Worm (Caenorhabditis elegans) whole organism, L4/young adult: Measurements from ENCODE around the gene F22F4.9.

ENCODE experiments used
- W03F9.2 ChIP-seq: fragments of 150-350 bp; optimal IDR thresholded peaks from 2 replicates; lab custom pipeline; 2014; ENCODE audit warnings: missing biosample characterization, missing genetic modification characterization
- dao-5 ChIP-seq: sonication (generic microtip); optimal IDR thresholded peaks from 2 replicates; lab custom pipeline; 2016; ENCODE audit warnings: missing genotype, missing genetic modification characterization, moderate library complexity, missing compliant biosample characterization
- him-1 ChIP-seq: sonication (generic microtip); optimal IDR thresholded peaks from 2 replicates; lab custom pipeline; 2016; ENCODE audit warnings: missing genotype, missing genetic modification reagents, missing genetic modification characterization, missing compliant biosample characterization

Gene F22F4.9

DNA sequence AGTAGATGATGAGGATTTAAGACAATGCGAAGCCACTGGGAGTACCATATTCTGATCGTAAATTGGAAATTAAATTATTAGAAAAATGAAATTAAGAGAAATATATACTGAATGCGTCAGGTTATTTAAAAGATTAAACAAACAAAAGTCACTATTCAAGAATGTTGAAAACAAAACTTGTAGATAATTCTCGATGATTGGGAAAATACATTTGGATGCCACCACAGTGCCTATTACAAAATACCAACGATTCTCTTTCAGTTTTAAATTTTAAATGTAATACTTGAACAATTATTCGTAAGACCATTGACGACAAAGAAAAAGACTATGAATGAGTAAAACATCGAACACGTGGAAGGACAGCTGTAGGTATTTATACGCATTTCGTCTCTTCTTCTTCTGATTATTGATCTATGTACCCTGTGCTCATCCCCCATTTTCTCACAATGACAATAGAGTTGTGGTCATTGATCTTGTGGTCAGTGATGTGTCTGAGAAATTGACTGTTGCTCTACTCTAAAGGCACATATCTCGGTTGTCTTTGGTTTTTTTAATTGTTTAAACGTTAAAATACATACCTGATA is 20.7 kb upstream of the F22F4.9 start, which contains the start of gene C09B8.4:
Gene C09B8.4 (minus strand): TSS at position 51 of the 584 bp plus-strand sequence.
- TF ChIP-seq him-1 (tag; lab: Kevin White, UChicago) (no peak), dao-5 (tag; lab: Kevin White, UChicago) (no peak), W03F9.2 (tag; lab: Kevin White, UChicago) (no peak)

DNA sequence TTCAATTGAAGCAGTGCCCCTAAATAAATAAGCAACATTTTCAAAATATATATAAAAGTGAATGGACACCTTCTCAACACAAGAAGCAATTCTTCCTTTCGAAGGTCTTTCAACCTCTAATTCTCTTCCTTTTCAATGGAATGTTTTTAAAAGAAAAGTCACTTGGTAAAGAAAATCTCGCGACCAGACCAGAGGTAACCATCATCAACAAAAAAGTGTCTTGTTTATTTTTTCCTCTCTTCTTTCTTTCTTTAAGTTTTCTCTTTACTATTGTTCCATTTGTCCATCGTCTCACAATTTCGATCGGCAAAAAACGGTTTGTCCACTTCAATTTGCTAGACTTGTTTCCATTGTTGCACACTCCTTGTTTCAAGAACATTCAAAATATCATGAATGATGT is 15.8 kb upstream of the F22F4.9 start, which contains the start of gene C09B8.8:
Gene C09B8.8 (plus strand): TSS at position 397 of the 400 bp plus-strand sequence.
- no peak for TF ChIP-seq him-1 (tag; lab: Kevin White, UChicago)
- TF ChIP-seq W03F9.2 (tag; lab: Kevin White, UChicago), result no peak
- no peak for TF ChIP-seq dao-5 (tag; lab: Kevin White, UChicago)

DNA sequence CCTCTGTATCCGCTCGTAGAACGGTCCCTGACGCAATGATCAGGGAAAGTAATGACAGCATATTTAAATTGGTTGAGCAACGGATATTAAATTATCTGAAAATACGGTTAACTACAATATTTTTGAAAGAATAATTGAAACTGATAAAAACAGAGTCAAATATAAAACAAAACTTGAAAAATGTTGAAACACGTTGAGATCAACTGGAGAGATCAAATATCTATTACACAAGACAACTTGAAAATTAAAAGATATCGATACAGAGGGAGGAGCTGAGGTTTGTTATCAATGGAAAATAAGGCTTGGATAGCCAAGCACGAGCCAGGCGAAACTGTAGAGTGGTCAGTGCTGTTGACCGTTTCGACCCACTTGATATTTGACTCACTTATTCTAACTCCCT is 11.3 kb upstream of the F22F4.9 start, which contains the start of gene C09B8.3:
Gene C09B8.3 (minus strand): TSS at position 101 of the 400 bp plus-strand sequence.
- TF ChIP-seq W03F9.2 (tag; lab: Kevin White, UChicago) (no peak), dao-5 (tag; lab: Kevin White, UChicago) (no peak)

DNA sequence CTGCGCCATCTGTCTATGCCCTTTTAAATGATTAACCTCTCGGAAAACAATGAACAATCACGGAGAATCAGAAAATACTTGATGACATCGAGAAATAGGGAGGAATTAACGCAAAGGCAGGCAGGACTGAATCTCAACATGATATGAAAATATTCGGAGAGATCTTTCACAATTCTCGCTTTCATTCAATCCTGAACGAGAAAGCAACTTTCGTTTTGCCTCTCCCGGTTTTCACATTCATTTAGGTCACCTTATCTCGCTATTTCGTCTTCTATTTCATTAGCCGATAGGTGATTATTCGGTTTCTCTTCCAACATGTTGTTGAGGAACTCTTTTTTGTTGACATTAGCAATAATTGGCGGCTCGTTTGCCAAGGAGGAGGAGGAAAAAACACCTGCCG is 5.0 kb upstream of the F22F4.9 start:
- TF ChIP-seq W03F9.2 (tag; lab: Kevin White, UChicago) (no peak), him-1 (tag; lab: Kevin White, UChicago) (no peak), dao-5 (tag; lab: Kevin White, UChicago) (no peak)

DNA sequence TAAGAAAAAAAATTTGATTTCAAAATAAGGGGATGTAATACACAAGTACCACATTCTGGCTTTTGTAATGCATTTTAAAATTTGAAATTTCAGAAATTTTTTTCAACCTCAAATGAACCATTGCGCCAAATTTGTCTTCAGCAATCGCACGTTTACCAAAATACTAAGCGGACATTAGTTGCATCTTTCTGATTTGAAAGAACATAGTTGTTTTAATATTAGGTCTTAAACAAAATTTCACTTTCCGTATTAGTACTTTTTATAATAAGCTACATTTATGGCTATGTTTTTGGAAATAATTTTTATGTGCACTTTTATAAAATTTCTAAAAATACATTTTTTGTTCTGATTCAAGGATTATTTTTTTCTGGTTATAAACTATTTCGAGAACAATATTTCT is 4.5 kb upstream of the F22F4.9 start, which contains the start of gene sups-1:
Gene sups-1 (plus strand): TSS at position 301 of the 400 bp plus-strand sequence.
- no peak for TF ChIP-seq him-1 (tag; lab: Kevin White, UChicago)
- no peak for TF ChIP-seq dao-5 (tag; lab: Kevin White, UChicago)
- TF ChIP-seq W03F9.2 (tag; lab: Kevin White, UChicago), result no peak

DNA sequence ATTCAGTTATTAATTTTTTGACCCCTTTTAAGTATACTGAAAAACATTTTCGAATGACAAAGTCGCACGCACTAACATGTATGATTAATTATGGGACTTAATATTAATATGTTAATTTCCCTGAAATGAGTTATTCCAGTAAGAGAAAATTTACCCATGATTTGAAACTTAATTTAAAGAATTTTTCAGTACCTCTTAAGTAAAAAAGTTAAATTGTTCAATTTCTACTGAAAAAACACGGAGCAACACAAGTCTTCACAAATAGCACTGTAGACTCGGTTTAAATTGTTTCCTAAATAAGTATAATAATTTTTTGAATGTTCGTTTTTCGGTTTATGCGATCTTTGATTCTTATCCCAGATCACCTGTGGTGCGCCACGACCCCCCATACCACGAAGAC is 3.2 kb upstream of the F22F4.9 start:
- no peak for TF ChIP-seq dao-5 (tag; lab: Kevin White, UChicago)
- TF ChIP-seq W03F9.2 (tag; lab: Kevin White, UChicago), result no peak
- no peak for TF ChIP-seq him-1 (tag; lab: Kevin White, UChicago)

DNA sequence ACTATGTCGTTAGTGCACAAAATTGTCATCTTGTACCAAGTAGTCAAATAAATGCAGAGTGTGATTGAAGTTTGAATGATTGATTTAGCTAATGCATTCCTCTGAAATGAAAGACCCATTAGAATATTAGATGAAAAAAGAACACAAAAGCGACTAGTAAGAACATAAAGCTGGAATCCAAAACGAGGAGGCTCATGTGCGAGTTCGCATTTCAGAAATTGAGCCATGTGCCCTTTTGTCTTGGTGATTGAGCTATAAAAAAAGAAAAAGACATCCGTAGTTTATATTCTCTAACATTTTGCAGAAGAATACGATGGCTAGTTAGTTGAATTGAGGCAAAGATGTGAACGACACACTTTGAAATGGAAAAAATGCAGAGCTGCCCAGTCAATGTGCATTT is 2.1 kb upstream of the F22F4.9 start, which contains the start of gene F22F4.4:
Gene F22F4.4 (minus strand): TSS at position 101 of the 400 bp plus-strand sequence.
- TF ChIP-seq W03F9.2 (tag; lab: Kevin White, UChicago) (no peak), dao-5 (tag; lab: Kevin White, UChicago) (no peak), him-1 (tag; lab: Kevin White, UChicago) (no peak)

DNA sequence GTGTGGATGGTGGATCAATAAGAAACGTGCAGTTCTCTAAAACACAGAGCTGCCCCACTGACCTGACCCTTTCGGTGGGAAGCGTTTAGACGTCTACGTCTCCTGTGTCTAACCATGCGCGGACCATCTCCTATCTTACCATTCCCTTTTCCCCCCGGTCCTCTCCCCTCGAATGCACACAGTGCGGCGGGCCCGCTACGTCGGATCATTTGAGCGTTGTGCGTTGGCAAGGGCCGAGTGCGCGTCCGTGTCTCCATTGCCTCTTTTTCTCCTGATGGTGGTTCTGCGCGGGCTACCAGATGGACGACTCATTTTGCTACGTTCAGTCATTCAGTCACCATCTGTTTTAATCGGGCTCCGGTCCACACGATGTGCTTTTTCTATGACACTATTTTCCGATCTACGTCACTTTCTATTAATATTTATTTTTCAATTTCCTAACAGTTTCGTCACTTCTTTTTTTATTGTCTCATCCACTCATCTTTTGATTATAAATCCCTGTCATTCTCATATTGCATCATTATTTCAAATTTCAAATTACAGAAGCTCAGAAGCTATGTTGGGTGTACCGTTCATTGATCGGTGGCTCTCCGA is 3.6 kb downstream of the F22F4.9 start, which contains the start of gene inx-3:
Gene inx-3 (plus strand): TSS at position 544 of the 594 bp plus-strand sequence.
- TF ChIP-seq him-1 (tag; lab: Kevin White, UChicago) (no peak), W03F9.2 (tag; lab: Kevin White, UChicago) (no peak), dao-5 (tag; lab: Kevin White, UChicago) (no peak)

DNA sequence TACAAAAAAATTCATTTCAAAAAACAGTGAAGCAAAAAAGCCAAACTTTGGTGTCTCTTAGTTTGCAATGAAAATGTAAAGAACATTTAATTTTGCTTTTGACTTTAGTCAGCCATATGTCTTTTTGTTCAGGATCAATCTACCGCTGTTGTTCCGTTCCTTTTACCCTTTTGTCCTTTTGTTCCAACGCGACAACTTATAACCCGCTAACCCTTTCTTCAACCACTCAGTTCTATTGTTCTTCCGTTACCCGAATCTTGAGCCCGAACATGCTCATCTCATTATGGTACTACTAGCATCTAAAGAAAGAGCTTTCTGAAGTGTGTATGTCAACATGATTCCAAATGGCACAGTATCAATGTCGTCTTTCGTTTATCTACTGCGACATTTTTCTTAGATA is 5.3 kb downstream of the F22F4.9 start:
- TF ChIP-seq dao-5 (tag; lab: Kevin White, UChicago) (no peak), him-1 (tag; lab: Kevin White, UChicago) (no peak), W03F9.2 (tag; lab: Kevin White, UChicago) (no peak)

DNA sequence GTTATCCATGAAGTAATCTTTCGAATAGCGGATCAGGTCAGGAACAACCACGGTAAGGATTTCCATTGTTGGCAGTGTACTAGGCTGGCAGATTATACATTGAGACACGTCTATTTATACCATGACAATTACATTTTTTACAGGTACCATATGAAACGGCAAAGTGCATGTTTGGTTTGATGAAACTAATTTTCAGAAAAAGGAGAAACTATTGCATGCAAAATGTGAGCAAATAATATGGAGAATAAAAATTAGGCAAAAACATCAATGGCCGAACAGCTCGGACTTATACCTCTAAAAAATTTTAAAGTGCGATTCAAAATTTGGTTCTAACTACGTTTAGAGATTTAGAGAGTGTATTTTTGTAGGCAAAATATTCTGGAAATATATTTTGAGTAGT is 6.5 kb downstream of the F22F4.9 start, which contains the start of gene F22F4.5:
Gene F22F4.5 (minus strand): TSS at position 101 of the 400 bp plus-strand sequence.
- TF ChIP-seq him-1 (tag; lab: Kevin White, UChicago), result no peak
- no peak for TF ChIP-seq dao-5 (tag; lab: Kevin White, UChicago)
- TF ChIP-seq W03F9.2 (tag; lab: Kevin White, UChicago), result no peak

DNA sequence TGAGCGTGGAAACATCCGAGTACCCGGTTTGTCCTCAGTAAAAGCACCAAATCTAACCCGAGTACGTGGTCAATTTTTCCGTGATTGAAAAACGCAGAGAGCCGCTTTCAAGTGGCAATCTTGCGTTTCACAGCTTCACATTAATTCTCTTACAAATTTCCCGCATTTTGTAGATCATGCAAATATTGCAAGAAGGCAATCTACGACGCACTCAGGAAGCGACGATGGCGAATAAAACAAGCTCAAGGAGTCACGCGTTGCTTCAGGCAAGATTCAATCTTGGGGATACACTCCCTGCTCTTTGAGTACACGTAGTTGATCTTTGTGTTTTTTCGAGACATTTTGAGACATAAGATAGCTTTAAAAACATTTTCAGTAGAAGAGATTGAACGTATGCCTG is 11.4 kb downstream of the F22F4.9 start:
- TF ChIP-seq him-1 (tag; lab: Kevin White, UChicago), result no peak
- no peak for TF ChIP-seq dao-5 (tag; lab: Kevin White, UChicago)
- TF ChIP-seq W03F9.2 (tag; lab: Kevin White, UChicago), result no peak

DNA sequence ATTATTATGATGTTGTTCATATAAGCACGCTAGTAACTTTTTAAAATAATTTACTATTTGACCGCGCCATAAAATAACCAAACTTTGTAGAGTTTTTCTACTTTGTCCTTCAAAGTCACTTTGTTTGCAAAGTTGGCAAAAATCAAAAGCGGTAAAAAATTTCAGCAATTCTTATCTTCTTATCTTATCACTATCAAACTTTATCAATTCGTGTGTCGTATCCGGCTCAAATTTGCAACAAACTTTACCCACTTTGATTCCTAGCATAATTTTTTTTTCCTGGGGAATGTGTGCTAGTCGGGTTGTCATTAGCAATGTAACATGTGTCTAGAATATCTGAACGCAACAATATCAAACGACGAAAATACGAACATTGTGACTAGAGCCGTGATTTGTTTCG is 13.6 kb downstream of the F22F4.9 start:
- TF ChIP-seq him-1 (tag; lab: Kevin White, UChicago), result no peak
- TF ChIP-seq W03F9.2 (tag; lab: Kevin White, UChicago), result no peak
- no peak for TF ChIP-seq dao-5 (tag; lab: Kevin White, UChicago)

DNA sequence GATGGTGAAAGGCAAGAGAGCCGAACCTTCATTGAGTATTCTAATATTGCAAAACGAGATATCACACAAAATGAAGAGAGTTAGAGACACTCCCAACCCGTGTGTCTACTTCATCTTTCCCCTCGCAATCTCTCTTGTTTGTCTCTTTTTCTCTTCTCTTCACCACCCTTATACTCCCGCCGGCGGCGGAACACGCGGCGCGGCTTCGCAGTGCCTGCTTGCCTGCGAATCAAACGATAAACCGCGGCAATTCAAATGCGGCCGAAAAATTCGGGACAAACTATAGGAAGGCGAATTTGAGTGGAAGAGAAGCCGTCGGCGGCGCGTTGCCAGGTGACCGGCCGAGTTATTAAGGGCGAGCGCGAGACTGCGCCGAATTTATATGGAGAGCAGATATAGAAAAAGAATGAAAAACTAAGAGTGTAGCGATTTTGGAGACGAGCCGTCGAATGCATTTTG is 14.7 kb downstream of the F22F4.9 start, which contains the start of gene klp-13:
Gene klp-13 (plus strand): TSS at position 409 of the 459 bp plus-strand sequence.
- no peak for TF ChIP-seq W03F9.2 (tag; lab: Kevin White, UChicago)
- no peak for TF ChIP-seq dao-5 (tag; lab: Kevin White, UChicago)
- TF ChIP-seq him-1 (tag; lab: Kevin White, UChicago), result peak; percentile 76
